Worm (Caenorhabditis elegans) whole organism, young adult: ENCODE measurements around the gene clc-13.

Experiments
- B0035.1 ChIP-seq: sonication (generic microtip); optimal IDR thresholded peaks from 2 replicates; lab custom pipeline; 2016; ENCODE audit warnings: missing genetic modification characterization, mild to moderate bottlenecking, missing compliant biosample characterization, missing genotype, missing genetic modification reagents
- B0261.1 ChIP-seq: sonication (generic microtip); optimal IDR thresholded peaks from 2 replicates; lab custom pipeline; 2016; ENCODE audit warnings: mild to moderate bottlenecking, missing genetic modification characterization, moderate library complexity, missing compliant biosample characterization
- C17E4.6 ChIP-seq: fragments of 200-800 bp; sonication (Bioruptor generic); IDR thresholded peaks from 2 replicates; pipeline ENCODE4 v1.3.6; 2022; ENCODE audit warnings: missing genetic modification reagents, missing genetic modification characterization, missing compliant biosample characterization
- D2030.7 ChIP-seq: fragments of 200-800 bp; sonication (Bioruptor generic); IDR thresholded peaks from 2 replicates; pipeline ENCODE4 v1.3.6; 2022; ENCODE audit warnings: missing genetic modification reagents, missing genetic modification characterization, missing compliant biosample characterization
- F10E7.11 ChIP-seq: sonication (generic microtip); optimal IDR thresholded peaks from 2 replicates; lab custom pipeline; 2017; ENCODE audit warnings: mild to moderate bottlenecking, missing genetic modification characterization, moderate library complexity, missing compliant biosample characterization
- F23B12.7 ChIP-seq: sonication (generic microtip); optimal IDR thresholded peaks from 2 replicates; lab custom pipeline; 2017; ENCODE audit warnings: missing genetic modification characterization, mild to moderate bottlenecking, missing compliant biosample characterization, antibody characterized with exemption, moderate library complexity; ENCODE audit not compliant: insufficient read depth
- F49E8.2 ChIP-seq: sonication (generic microtip); optimal IDR thresholded peaks from 3 replicates; lab custom pipeline; 2017; ENCODE audit warnings: missing genetic modification characterization, mild to moderate bottlenecking, missing compliant biosample characterization, antibody characterized with exemption, moderate library complexity; ENCODE audit not compliant: insufficient read depth
- F55B11.4 ChIP-seq: sonication (generic microtip); optimal IDR thresholded peaks from 2 replicates; lab custom pipeline; 2016; ENCODE audit warnings: missing compliant biosample characterization, missing genetic modification characterization, borderline replicate concordance; ENCODE audit not compliant: insufficient read depth
- F57C9.4 ChIP-seq: sonication (generic microtip); optimal IDR thresholded peaks from 2 replicates; lab custom pipeline; 2017; ENCODE audit warnings: mild to moderate bottlenecking, missing genetic modification characterization, missing compliant biosample characterization
- Y56A3A.18 ChIP-seq: fragments of 200-800 bp; sonication (Bioruptor generic); IDR thresholded peaks from 2 replicates; pipeline ENCODE4 v1.3.6; 2022; ENCODE audit warnings: missing genetic modification reagents, missing genetic modification characterization, missing compliant biosample characterization
- Y79H2A.3 ChIP-seq: fragments of 200-800 bp; sonication (Bioruptor generic); conservative IDR thresholded peaks from 2 replicates; pipeline ENCODE4 v1.3.6; 2022; ENCODE audit warnings: missing genetic modification reagents, missing genetic modification characterization, missing compliant biosample characterization
- aptf-3 ChIP-seq: fragments of 200-800 bp; sonication (Bioruptor generic); IDR thresholded peaks from 2 replicates; pipeline ENCODE4 v1.3.6; 2022; ENCODE audit warnings: missing genetic modification characterization, missing compliant biosample characterization
- bed-2 ChIP-seq: fragments of 200-800 bp; sonication (Bioruptor generic); IDR thresholded peaks from 2 replicates; pipeline ENCODE4 v1.3.6; 2022; ENCODE audit warnings: missing genetic modification reagents, missing genetic modification characterization, missing compliant biosample characterization
- ccch-3 ChIP-seq: fragments of 200-800 bp; sonication (Bioruptor generic); optimal IDR thresholded peaks from 2 replicates; lab custom pipeline; 2018; ENCODE audit warnings: mild to moderate bottlenecking, missing genetic modification characterization, missing compliant biosample characterization
- cebp-1 ChIP-seq, 2 experiments: fragments of 200-800 bp in 1 of 2; sonication (Bioruptor generic) in 1 of 2; sonication (generic microtip) in 1 of 2; IDR thresholded peaks in 1 of 2; optimal IDR thresholded peaks in 1 of 2; 2 replicates each; pipeline versions ENCODE4 v1.3.6 to Lab custom; 2017 to 2022; ENCODE audit warnings: missing compliant biosample characterization in 2 of 2, missing genetic modification characterization in 2 of 2, mild to moderate bottlenecking in 1 of 2, missing genetic modification reagents in 1 of 2, moderate library complexity in 1 of 2
- cebp-2 ChIP-seq: fragments of 200-800 bp; sonication (Bioruptor generic); IDR thresholded peaks from 2 replicates; pipeline ENCODE4 v1.3.6; 2022; ENCODE audit warnings: missing genetic modification characterization, missing compliant biosample characterization
- ceh-100 ChIP-seq: fragments of 200-800 bp; sonication (Bioruptor generic); IDR thresholded peaks from 2 replicates; pipeline ENCODE4 v1.3.6; 2022; ENCODE audit warnings: missing genetic modification reagents, missing genetic modification characterization, missing compliant biosample characterization
- ceh-40 ChIP-seq: fragments of 200-800 bp; sonication (Bioruptor generic); IDR thresholded peaks from 2 replicates; pipeline ENCODE4 v1.3.6; 2022; ENCODE audit warnings: missing genetic modification characterization, missing compliant biosample characterization
- die-1 ChIP-seq: sonication (generic microtip); optimal IDR thresholded peaks from 2 replicates; lab custom pipeline; 2016; ENCODE audit warnings: missing genotype, mild to moderate bottlenecking, missing genetic modification characterization, missing compliant biosample characterization
- dpl-1 ChIP-seq: fragments of 150-350 bp; optimal IDR thresholded peaks from 2 replicates; lab custom pipeline; 2014; ENCODE audit warnings: missing biosample characterization, missing genetic modification reagents, missing genetic modification characterization
- ets-4 ChIP-seq: fragments of 200-800 bp; sonication (Bioruptor generic); optimal IDR thresholded peaks from 2 replicates; lab custom pipeline; 2018; ENCODE audit warnings: mild to moderate bottlenecking, missing genetic modification characterization, missing compliant biosample characterization
- hmg-1.2 ChIP-seq: fragments of 200-800 bp; sonication (Bioruptor generic); IDR thresholded peaks from 2 replicates; pipeline ENCODE4 v1.3.6; 2022; ENCODE audit warnings: missing genetic modification reagents, missing genetic modification characterization, missing compliant biosample characterization
- madf-10 ChIP-seq: sonication (generic microtip); optimal IDR thresholded peaks from 2 replicates; lab custom pipeline; 2016; ENCODE audit warnings: mild to moderate bottlenecking, missing genetic modification characterization, missing compliant biosample characterization
- madf-3 ChIP-seq: fragments of 200-800 bp; sonication (Bioruptor generic); IDR thresholded peaks from 2 replicates; pipeline ENCODE4 v1.3.6; 2022; ENCODE audit warnings: missing genetic modification reagents, missing genetic modification characterization, missing compliant biosample characterization
- madf-6 ChIP-seq: fragments of 200-800 bp; sonication (Bioruptor generic); IDR thresholded peaks from 2 replicates; pipeline ENCODE4 v1.3.6; 2022; ENCODE audit warnings: missing genetic modification reagents, missing genetic modification characterization, missing compliant biosample characterization
- madf-8 ChIP-seq: fragments of 200-800 bp; sonication (Bioruptor generic); conservative IDR thresholded peaks from 2 replicates; pipeline ENCODE4 v1.3.6; 2022; ENCODE audit warnings: missing genetic modification reagents, missing genetic modification characterization, missing compliant biosample characterization
- mxl-1 ChIP-seq: sonication (generic microtip); optimal IDR thresholded peaks from 2 replicates; lab custom pipeline; 2016; ENCODE audit warnings: missing genetic modification characterization, missing compliant biosample characterization
- nfya-1 ChIP-seq: sonication (generic microtip); optimal IDR thresholded peaks from 2 replicates; lab custom pipeline; 2017; ENCODE audit warnings: antibody characterized with exemption, missing compliant biosample characterization, missing genetic modification characterization, borderline replicate concordance; ENCODE audit not compliant: insufficient read depth
- snpc-4 ChIP-seq, 5 experiments: fragments of 150-350 bp in 1 of 5; sonication (generic microtip) in 4 of 5; optimal IDR thresholded peaks; 2 replicates each; lab custom pipeline; 2014 to 2018; ENCODE audit warnings: missing genetic modification characterization in 5 of 5, missing biosample characterization in 3 of 5, antibody characterized with exemption in 2 of 5, mild to moderate bottlenecking in 2 of 5, missing compliant biosample characterization in 2 of 5, missing genotype in 2 of 5, moderate library complexity in 2 of 5, missing genetic modification reagents in 1 of 5
- ztf-25 ChIP-seq: fragments of 200-800 bp; sonication (Bioruptor generic); IDR thresholded peaks from 2 replicates; pipeline ENCODE4 v1.3.6; 2022; ENCODE audit warnings: missing genetic modification reagents, missing genetic modification characterization, missing compliant biosample characterization
- ztf-26 ChIP-seq: sonication (generic microtip); optimal IDR thresholded peaks from 2 replicates; lab custom pipeline; 2017; ENCODE audit warnings: missing genetic modification characterization, missing compliant biosample characterization

Gene clc-13

ce11 chrV:16972134-16972533, 42.1 kb upstream of the clc-13 start, which contains the start of gene srh-119:
TSS of gene srh-119 (plus strand) at chrV:16972434.
- TF ChIP-seq Y79H2A.3 (GFP tag; lab: Robert Waterston, UW), result no peak
- no peak for TF ChIP-seq dpl-1
- TF ChIP-seq B0035.1 (tag; lab: Kevin White, UChicago), result no peak
- TF ChIP-seq ztf-25 (GFP tag; lab: Robert Waterston, UW), result no peak
- TF ChIP-seq ztf-26 (tag; lab: Kevin White, UChicago), result no peak
- TF ChIP-seq D2030.7 (GFP tag; lab: Robert Waterston, UW), result no peak
- no peak for TF ChIP-seq die-1 (tag; lab: Kevin White, UChicago)

- TF ChIP-seq madf-10 (tag; lab: Kevin White, UChicago) (no peak), die-1 (tag; lab: Kevin White, UChicago) (no peak), ets-4 (GFP tag; lab: Kevin White, UChicago) (no peak), nfya-1 (no peak), ceh-40 (GFP tag; lab: Robert Waterston, UW) (no peak), ztf-26 (tag; lab: Kevin White, UChicago) (no peak)
- TF ChIP-seq, all 124 proteins: peak for 0
These were observed 40.9 kb upstream of the clc-13 start for ce11 chrV:16973338-16973737.

DNA sequence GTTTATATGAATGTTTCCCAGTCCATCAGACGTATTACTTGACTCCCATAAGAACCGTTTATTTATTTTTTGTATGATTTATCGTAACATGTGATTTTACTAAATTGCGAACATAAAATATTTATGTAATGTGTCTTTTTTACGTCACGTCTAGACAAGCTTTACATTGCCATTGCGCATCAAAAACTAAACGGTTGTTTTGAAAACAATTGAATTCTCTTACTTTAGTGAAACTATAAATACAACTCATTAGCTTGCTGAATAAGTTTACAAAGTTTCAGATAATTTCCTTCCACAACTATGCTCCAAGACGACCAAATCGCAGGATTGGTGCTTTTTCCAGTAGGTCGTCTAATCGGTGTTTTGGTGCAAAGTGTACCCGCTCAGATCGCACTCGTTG, 39.3 kb upstream of the clc-13 start, which contains the start of gene srx-54:
TSS of gene srx-54 (plus strand) at position 301 of the 400 bp plus-strand sequence.
- TF ChIP-seq B0035.1 (tag; lab: Kevin White, UChicago) (no peak), C17E4.6 (GFP tag; lab: Robert Waterston, UW) (no peak), F55B11.4 (tag; lab: Kevin White, UChicago) (no peak), ccch-3 (no peak), mxl-1 (no peak), snpc-4 (GFP tag; optimal IDR thresholded peaks at IDR 0.05; lab: Kevin White, UChicago) (no peak), snpc-4 (tag; optimal IDR thresholded peaks at IDR 0.05; lab: Kevin White, UChicago) (no peak), madf-6 (GFP tag; lab: Robert Waterston, UW) (no peak), bed-2 (no peak), B0261.1 (tag; lab: Kevin White, UChicago) (no peak), cebp-2 (GFP tag; lab: Robert Waterston, UW) (no peak), cebp-1 (GFP tag; IDR thresholded peaks at IDR 0.05; lab: Robert Waterston, UW) (no peak), cebp-1 (tag; optimal IDR thresholded peaks at IDR 0.05; lab: Kevin White, UChicago) (no peak), Y79H2A.3 (GFP tag; lab: Robert Waterston, UW) (no peak), F57C9.4 (tag; lab: Kevin White, UChicago) (no peak), ceh-100 (GFP tag; lab: Robert Waterston, UW) (no peak), hmg-1.2 (GFP tag; lab: Robert Waterston, UW) (no peak), F10E7.11 (tag; lab: Kevin White, UChicago) (no peak), madf-3 (GFP tag; lab: Robert Waterston, UW) (no peak)

- TF ChIP-seq Y56A3A.18 (GFP tag; lab: Robert Waterston, UW) (no peak), F23B12.7 (tag; lab: Kevin White, UChicago) (no peak), F49E8.2 (no peak), aptf-3 (GFP tag; lab: Robert Waterston, UW) (no peak), madf-8 (no peak)
- TF ChIP-seq, all 124 proteins: peak for 0
These were observed 33.8 kb upstream of the clc-13 start, which contains the start of gene srz-54 for ce11 chrV:16980368-16980767. TSS of gene srz-54 (plus strand) at chrV:16980668.
